Fruit fly (Drosophila melanogaster): ENCODE results near the gene sl.

DNA sequence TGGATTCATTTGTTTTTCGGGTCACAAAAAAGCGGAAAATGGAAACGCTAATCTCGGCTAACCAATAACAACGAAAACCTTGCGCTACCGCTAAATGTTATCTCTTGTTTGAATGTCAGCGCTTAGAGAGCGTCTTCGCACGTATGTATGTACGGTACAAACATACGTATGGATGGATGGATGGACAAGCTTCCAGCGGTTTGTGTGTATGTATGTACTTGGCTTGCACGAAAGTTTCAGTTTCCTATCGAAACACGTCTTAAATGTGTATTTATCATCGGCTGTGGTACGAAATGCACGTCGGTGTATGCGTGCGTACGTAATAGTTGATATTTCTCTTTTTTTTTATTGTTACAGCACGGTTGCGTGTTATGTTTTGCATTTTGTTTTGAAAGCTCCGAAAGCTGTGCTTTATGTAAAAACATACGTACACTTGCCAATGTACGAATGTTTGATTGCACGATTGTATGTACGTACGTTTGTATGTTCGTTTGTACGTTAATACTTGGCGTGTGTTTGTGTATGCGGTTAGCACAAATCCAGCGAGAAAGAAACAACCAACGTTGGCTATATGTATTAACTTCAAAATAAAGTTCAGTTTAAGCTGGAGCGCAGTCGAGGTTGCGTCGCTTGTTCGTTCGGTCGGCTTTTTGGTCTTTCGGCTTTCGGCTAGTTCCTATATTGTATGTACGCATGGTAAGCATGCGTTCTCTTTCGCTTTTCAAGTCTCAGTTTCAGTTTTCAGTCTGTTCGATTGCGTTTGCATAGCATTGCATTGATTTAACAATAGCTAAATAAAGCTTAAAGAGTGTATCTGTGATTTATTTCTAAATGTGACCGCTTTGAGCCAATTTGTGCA lies 22.6 kb downstream of the sl start, which contains the start of gene Fur2:
- TF ChIP-seq mam (GFP tag; optimal IDR thresholded peaks at IDR 0.05) (no peak), Dfd (GFP tag; optimal IDR thresholded peaks at IDR 0.05) (no peak), scrt (GFP tag; optimal IDR thresholded peaks at IDR 0.05) (no peak), CG5245 (GFP tag; optimal IDR thresholded peaks at IDR 0.05) (no peak), CG43689 (GFP tag; IDR thresholded peaks at IDR 0.05) (no peak), ttk (GFP tag; IDR thresholded peaks at IDR 0.05) (no peak), ap (GFP tag; IDR thresholded peaks at IDR 0.05) (no peak)

Measured in whole organism, embryonic.